1 fruit fly cellular context compared by ENCODE assay signal in the genomic region with DNA sequence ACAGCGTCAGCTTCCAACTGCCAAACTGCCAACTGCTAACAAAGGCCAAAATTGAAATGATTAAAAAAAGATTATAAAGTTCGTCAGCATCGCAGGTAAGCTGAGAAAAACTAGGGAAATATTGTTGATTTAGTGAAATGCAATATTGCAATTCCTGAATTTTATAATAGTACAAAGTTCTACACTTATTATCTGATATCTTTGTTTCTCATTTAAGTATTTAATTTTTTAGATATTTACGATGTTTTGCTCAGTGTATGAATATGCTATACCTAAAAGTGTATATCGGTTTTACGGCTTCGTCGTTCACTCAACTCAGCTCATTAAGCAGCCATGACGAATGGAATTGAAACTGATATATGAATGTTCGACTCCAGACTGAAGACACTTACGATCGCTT.
TF ChIP-seq lines count a peak whose summit lies in the region.

No protein-coding gene starts in this region.

TF ChIP-seq in whole organism, embryonic, 481 proteins besides CTCF, POLR2A, EP300 and RAD21 (continued from another document):
- TF ChIP-seq CG3163 (GFP tag; optimal IDR thresholded peaks at IDR 0.05; lab: Kevin White, UChicago): no peak
- TF ChIP-seq Ptx1 (GFP tag; IDR thresholded peaks at IDR 0.05; lab: Robert Waterston, UW): peak; percentile 37; the same call in 1 of the 2 replicates
- no peak for TF ChIP-seq TFAM (GFP tag; optimal IDR thresholded peaks at IDR 0.05; lab: Kevin White, UChicago)
- TF ChIP-seq zen (tag; optimal IDR thresholded peaks at IDR 0.05; lab: Kevin White, UChicago): peak; percentile 48
- no peak for TF ChIP-seq Hmx (GFP tag; optimal IDR thresholded peaks at IDR 0.05; lab: Kevin White, UChicago)
- peak; percentile 33 for TF ChIP-seq CG13424 (tag; optimal IDR thresholded peaks at IDR 0.05; lab: Kevin White, UChicago)
- TF ChIP-seq mld (GFP tag; IDR thresholded peaks at IDR 0.05; lab: Robert Waterston, UW; ENCODE audit: partially characterized antibody): no peak
- TF ChIP-seq CG14441 (GFP tag; IDR thresholded peaks at IDR 0.05; lab: Robert Waterston, UW): no peak
- TF ChIP-seq CG7839 (tag; optimal IDR thresholded peaks at IDR 0.05; lab: Kevin White, UChicago): peak; percentile 31
- TF ChIP-seq CG14710 (tag; optimal IDR thresholded peaks at IDR 0.05; lab: Kevin White, UChicago): peak; percentile 4
- TF ChIP-seq CG9609 (GFP tag; optimal IDR thresholded peaks at IDR 0.05; lab: Kevin White, UChicago): no peak
- TF ChIP-seq lola (GFP tag; optimal IDR thresholded peaks at IDR 0.05; lab: Kevin White, UChicago): peak in 1 of 3 experiments; percentile 33
- no peak for TF ChIP-seq Hey (tag; optimal IDR thresholded peaks at IDR 0.05; lab: Kevin White, UChicago)
- 0 out of 3 replicates have a peak, but pooled peaks have one; percentile 18 for TF ChIP-seq row (GFP tag; IDR thresholded peaks at IDR 0.05; lab: Robert Waterston, UW)
- TF ChIP-seq sim (GFP tag; IDR thresholded peaks at IDR 0.05; lab: Robert Waterston, UW): 0 out of 2 replicates have a peak, but pooled peaks have one; percentile 15
- no peak for TF ChIP-seq croc (GFP tag; conservative IDR thresholded peaks at IDR 0.05; lab: Robert Waterston, UW)
- no peak for TF ChIP-seq lilli (GFP tag; optimal IDR thresholded peaks at IDR 0.05; lab: Kevin White, UChicago)
- TF ChIP-seq bsh (GFP tag; optimal IDR thresholded peaks at IDR 0.05; lab: Kevin White, UChicago): peak in 1 of 2 experiments; percentile 13
- peak; percentile 21 for TF ChIP-seq CG4424 (GFP tag; optimal IDR thresholded peaks at IDR 0.05; lab: Kevin White, UChicago)
- no peak for TF ChIP-seq CG11093 (GFP tag; IDR thresholded peaks at IDR 0.05; lab: Robert Waterston, UW)
- TF ChIP-seq phol (tag; optimal IDR thresholded peaks at IDR 0.05; lab: Kevin White, UChicago): peak; percentile 41
- TF ChIP-seq CG14014 (GFP tag; IDR thresholded peaks at IDR 0.05; lab: Robert Waterston, UW): no peak
- no peak for TF ChIP-seq CG1024 (GFP tag; IDR thresholded peaks at IDR 0.05; lab: Robert Waterston, UW)
- TF ChIP-seq nerfin-2 (GFP tag; IDR thresholded peaks at IDR 0.05; lab: Robert Waterston, UW; ENCODE audit: partially characterized antibody): no peak
- TF ChIP-seq CG15696 (tag; optimal IDR thresholded peaks at IDR 0.05; lab: Kevin White, UChicago): peak; percentile 5
- TF ChIP-seq unpg (GFP tag; optimal IDR thresholded peaks at IDR 0.05; lab: Kevin White, UChicago): peak; percentile 51
- no peak for TF ChIP-seq CG1603 (tag; optimal IDR thresholded peaks at IDR 0.05; lab: Kevin White, UChicago)
- TF ChIP-seq unc-4 (GFP tag; IDR thresholded peaks at IDR 0.05; lab: Robert Waterston, UW; ENCODE audit: partially characterized antibody): no peak
- TF ChIP-seq H2.0 (GFP tag; IDR thresholded peaks at IDR 0.05; lab: Robert Waterston, UW): peak; percentile 23; the same call in 1 of the 2 replicates
- no peak for TF ChIP-seq ase (GFP tag; IDR thresholded peaks at IDR 0.05; lab: Robert Waterston, UW)
- TF ChIP-seq CG32532 (GFP tag; IDR thresholded peaks at IDR 0.05; lab: Robert Waterston, UW): no peak
- TF ChIP-seq CG15073 (GFP tag; optimal IDR thresholded peaks at IDR 0.05; lab: Kevin White, UChicago): no peak
- TF ChIP-seq CG1792 (GFP tag; optimal IDR thresholded peaks at IDR 0.05; lab: Kevin White, UChicago): no peak
- peak; percentile 43 for TF ChIP-seq dmrt11E (tag; optimal IDR thresholded peaks at IDR 0.05; lab: Kevin White, UChicago)
- no peak for TF ChIP-seq Hmr (GFP tag; optimal IDR thresholded peaks at IDR 0.05; lab: Kevin White, UChicago)
- TF ChIP-seq Hr3 (GFP tag; optimal IDR thresholded peaks at IDR 0.05; lab: Kevin White, UChicago): peak; percentile 3
- peak; percentile 30 for TF ChIP-seq CG12391 (tag; optimal IDR thresholded peaks at IDR 0.05; lab: Kevin White, UChicago)
- TF ChIP-seq sr (GFP tag; IDR thresholded peaks at IDR 0.05; lab: Robert Waterston, UW): no peak
- peak; percentile 25 for TF ChIP-seq CG30403 (GFP tag; optimal IDR thresholded peaks at IDR 0.05; lab: Kevin White, UChicago)
- TF ChIP-seq CG17829 (tag; optimal IDR thresholded peaks at IDR 0.05; lab: Kevin White, UChicago): peak; percentile 29
- TF ChIP-seq CG12219 (GFP tag; optimal IDR thresholded peaks at IDR 0.05; lab: Kevin White, UChicago): peak; percentile 3
- TF ChIP-seq fd96Cb (tag; optimal IDR thresholded peaks at IDR 0.05; lab: Kevin White, UChicago): peak; percentile 24
- TF ChIP-seq CG10979 (tag; optimal IDR thresholded peaks at IDR 0.05; lab: Kevin White, UChicago): peak; percentile 46
- TF ChIP-seq CG10543 (GFP tag; optimal IDR thresholded peaks at IDR 0.05; lab: Kevin White, UChicago): no peak
- no peak for TF ChIP-seq Eip74EF (GFP tag; optimal IDR thresholded peaks at IDR 0.05; lab: Kevin White, UChicago)
